Worm (Caenorhabditis elegans): ENCODE measurements around the gene lmd-5.

The lmd-5 gene

ce11 chrV:7120168-7120567, 3.3 kb upstream of the lmd-5 start, which contains the start of gene srx-34:
Gene srx-34, minus strand, starts transcription at chrV:7120268.
- TF ChIP-seq nhr-11 (tag; optimal IDR thresholded peaks at IDR 0.05) (no peak), sem-4 (tag; optimal IDR thresholded peaks at IDR 0.05) (no peak), mbf-1 (tag; optimal IDR thresholded peaks at IDR 0.05) (no peak), elt-3 (tag; optimal IDR thresholded peaks at IDR 0.05) (no peak), ZK546.5 (tag; optimal IDR thresholded peaks at IDR 0.05) (no peak), R02D3.7 (tag; optimal IDR thresholded peaks at IDR 0.05) (no peak), crh-2 (tag; optimal IDR thresholded peaks at IDR 0.05) (no peak), nhr-21 (tag; optimal IDR thresholded peaks at IDR 0.05) (no peak)

DNA sequence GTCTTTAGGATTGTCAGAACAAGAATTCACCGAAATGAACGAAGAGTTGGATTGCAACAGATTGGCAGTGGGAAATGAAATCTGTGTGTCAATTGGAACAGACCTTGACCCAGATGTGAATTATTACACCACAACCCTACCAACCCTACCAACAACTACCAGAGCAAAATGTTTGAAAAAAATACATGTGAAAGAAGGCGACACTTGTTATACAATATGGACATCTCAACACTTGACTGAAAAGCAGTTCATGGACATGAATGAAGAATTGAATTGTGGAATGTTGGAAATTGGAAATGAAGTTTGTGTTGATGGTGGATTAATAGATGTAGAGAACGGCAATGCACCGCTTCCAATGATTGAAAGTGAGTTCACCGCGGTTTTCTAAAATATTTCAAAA, 521 bp downstream of the lmd-5 start:
- TF ChIP-seq ceh-16 (tag; optimal IDR thresholded peaks at IDR 0.05) (no peak), nhr-77 (tag; optimal IDR thresholded peaks at IDR 0.05) (no peak), nhr-6 (tag; optimal IDR thresholded peaks at IDR 0.05) (no peak), ztf-1 (GFP tag; conservative IDR thresholded peaks at IDR 0.05) (no peak), lin-13 (GFP tag; optimal IDR thresholded peaks at IDR 0.05) (no peak), blmp-1 (tag; optimal IDR thresholded peaks at IDR 0.05; ENCODE audit: insufficient read depth) (no peak), Y55F3AM.14 (GFP tag; optimal IDR thresholded peaks at IDR 0.05) (no peak), mbf-1 (tag; optimal IDR thresholded peaks at IDR 0.05) (no peak), fos-1 (tag; optimal IDR thresholded peaks at IDR 0.05) (no peak), ceh-82 (tag; optimal IDR thresholded peaks at IDR 0.05) (no peak), ztf-11 (tag; optimal IDR thresholded peaks at IDR 0.05) (no peak), nhr-23 (tag; optimal IDR thresholded peaks at IDR 0.05) (no peak), mab-5 (tag; optimal IDR thresholded peaks at IDR 0.05) (no peak), snpc-4 (tag; optimal IDR thresholded peaks at IDR 0.05) (no peak), nhr-129 (tag; optimal IDR thresholded peaks at IDR 0.05) (no peak), sma-3 (GFP tag; optimal IDR thresholded peaks at IDR 0.05) (no peak), lsy-2 (tag; optimal IDR thresholded peaks at IDR 0.05) (no peak), crh-2 (tag; optimal IDR thresholded peaks at IDR 0.05) (no peak)

DNA sequence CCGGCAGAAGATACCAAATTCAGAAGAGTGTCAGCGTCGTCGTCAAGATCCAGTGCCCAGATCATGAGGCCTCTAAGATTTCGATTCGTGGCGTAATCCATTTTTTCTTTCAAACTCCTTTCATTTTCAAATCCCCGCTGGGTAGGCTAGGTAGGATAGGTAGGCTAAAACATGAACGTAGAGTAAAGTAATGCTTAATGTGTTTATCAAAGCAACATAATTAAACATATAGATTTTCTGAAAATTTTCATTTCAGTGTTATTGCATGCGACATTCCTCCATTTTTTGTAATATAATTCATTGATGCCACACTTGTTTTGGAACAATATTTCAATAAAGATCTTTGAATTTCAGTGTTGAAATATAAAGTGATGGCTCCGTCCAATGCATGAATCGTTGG, 6.0 kb downstream of the lmd-5 start, which contains the start of gene T01C4.8:
Gene T01C4.8 (minus strand): TSS at position 101 of the 400 bp plus-strand sequence.
- no peak for TF ChIP-seq nhr-6 (tag; optimal IDR thresholded peaks at IDR 0.05)
- no peak for TF ChIP-seq gmeb-1 (tag; optimal IDR thresholded peaks at IDR 0.05)
- no peak for TF ChIP-seq R02D3.7 (tag; optimal IDR thresholded peaks at IDR 0.05)
- TF ChIP-seq crh-2 (tag; optimal IDR thresholded peaks at IDR 0.05) = no peak
- no peak for TF ChIP-seq C34F6.9 (tag; optimal IDR thresholded peaks at IDR 0.05)
- TF ChIP-seq nhr-10 (tag; optimal IDR thresholded peaks at IDR 0.05) = no peak
- TF ChIP-seq ztf-1 (GFP tag; conservative IDR thresholded peaks at IDR 0.05) = no peak
- no peak for TF ChIP-seq fos-1 (tag; optimal IDR thresholded peaks at IDR 0.05)
- TF ChIP-seq skn-1 (tag; optimal IDR thresholded peaks at IDR 0.05) = no peak
- no peak for TF ChIP-seq nhr-12 (tag; optimal IDR thresholded peaks at IDR 0.05)
- no peak for TF ChIP-seq sma-9 (GFP tag; optimal IDR thresholded peaks at IDR 0.05)
- TF ChIP-seq sma-9 (tag; optimal IDR thresholded peaks at IDR 0.05) = no peak
- TF ChIP-seq elt-1 (tag; optimal IDR thresholded peaks at IDR 0.05) = no peak
- TF ChIP-seq lin-11 (tag; optimal IDR thresholded peaks at IDR 0.05) = no peak

DNA sequence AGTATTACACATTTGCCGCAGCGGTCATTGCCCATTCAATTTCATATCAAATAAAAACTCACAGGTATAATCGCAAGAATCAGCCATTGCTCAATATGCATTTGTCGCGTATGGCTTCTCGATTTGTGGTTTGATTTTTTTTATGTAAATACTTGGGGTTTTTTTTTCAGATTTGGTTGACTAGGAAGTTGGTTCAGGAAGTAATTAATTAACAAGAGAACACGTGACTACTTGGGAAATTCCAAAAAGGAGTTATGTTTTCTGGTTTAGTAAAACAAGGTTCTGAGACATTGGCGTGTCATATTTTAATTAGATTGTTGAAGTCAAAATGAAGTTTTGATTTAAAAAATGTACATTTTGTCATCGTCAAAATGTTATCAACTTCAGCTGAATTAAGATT, 7.5 kb downstream of the lmd-5 start, which contains the start of gene srx-36:
Gene srx-36 (minus strand): TSS at position 101 of the 400 bp plus-strand sequence.
- no peak for TF ChIP-seq lsy-2 (tag; optimal IDR thresholded peaks at IDR 0.05)
- no peak for TF ChIP-seq egl-27 (tag; optimal IDR thresholded peaks at IDR 0.05)
- TF ChIP-seq nhr-10 (tag; optimal IDR thresholded peaks at IDR 0.05) = no peak
- TF ChIP-seq mbf-1 (tag; optimal IDR thresholded peaks at IDR 0.05) = no peak
- TF ChIP-seq ztf-1 (GFP tag; conservative IDR thresholded peaks at IDR 0.05) = no peak
- TF ChIP-seq nhr-11 (tag; optimal IDR thresholded peaks at IDR 0.05) = no peak
- no peak for TF ChIP-seq sma-9 (GFP tag; optimal IDR thresholded peaks at IDR 0.05)
- TF ChIP-seq sma-9 (tag; optimal IDR thresholded peaks at IDR 0.05) = no peak
- TF ChIP-seq lin-39 (tag; optimal IDR thresholded peaks at IDR 0.05) = no peak
- TF ChIP-seq ama-1 (optimal IDR thresholded peaks at IDR 0.05) = no peak

DNA sequence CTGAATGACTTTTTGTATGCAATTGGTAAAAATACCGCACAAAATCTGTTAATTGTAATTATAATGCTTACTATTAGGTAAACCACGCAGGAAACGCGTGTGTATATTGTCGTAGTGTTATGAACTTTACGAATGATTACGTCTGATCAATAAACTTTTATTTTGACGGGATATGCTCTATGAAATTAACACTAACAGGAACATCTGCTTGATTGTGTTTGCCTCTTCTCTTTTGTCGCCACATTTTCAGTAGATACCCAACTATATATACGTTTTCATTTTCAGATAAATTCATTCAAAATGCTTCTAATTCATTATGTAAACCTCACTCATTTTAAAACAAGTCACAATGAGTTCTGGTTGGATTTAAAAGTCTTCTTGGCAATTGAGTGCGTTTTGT, 8.8 kb downstream of the lmd-5 start, which contains the start of gene sre-10:
Gene sre-10 (plus strand): TSS at position 301 of the 400 bp plus-strand sequence.
- no peak for TF ChIP-seq gmeb-1 (tag; optimal IDR thresholded peaks at IDR 0.05)
